Fruit fly (Drosophila melanogaster) whole organism, prepupa: ENCODE results near the gene trus.
"Not testable (repeated sequence)": the region's sequence is repeated elsewhere in the genome, so short reads cannot be mapped to it uniquely, and the experiment has no call there.

ENCODE experiments used
- Blimp-1 ChIP-seq: fragments of 200-800 bp; sonication (Bioruptor generic); optimal IDR thresholded peaks from 3 replicates; lab custom pipeline; 2017; ENCODE audit warnings: missing biosample characterization, missing genetic modification characterization, mild to moderate bottlenecking, moderate library complexity, missing genetic modification reagents
- CG11902 ChIP-seq: fragments of 200-800 bp; sonication (Bioruptor generic); optimal IDR thresholded peaks from 3 replicates; lab custom pipeline; 2016; ENCODE audit warnings: missing biosample characterization, missing genetic modification characterization
- CG4318 ChIP-seq: fragments of 200-800 bp; sonication (Bioruptor generic); optimal IDR thresholded peaks from 3 replicates; lab custom pipeline; 2017; ENCODE audit warnings: missing biosample characterization, mild to moderate bottlenecking, missing genetic modification characterization
- CG6792 ChIP-seq: fragments of 200-800 bp; sonication (Bioruptor generic); optimal IDR thresholded peaks from 3 replicates; lab custom pipeline; 2016; ENCODE audit warnings: missing biosample characterization, missing genetic modification characterization
- CG6808 ChIP-seq: fragments of 200-800 bp; sonication (Bioruptor generic); optimal IDR thresholded peaks from 3 replicates; lab custom pipeline; 2017; ENCODE audit warnings: missing biosample characterization, missing genetic modification characterization, mild to moderate bottlenecking, moderate library complexity, missing genetic modification reagents
- CG7368 ChIP-seq: fragments of 200-800 bp; sonication (Bioruptor generic); optimal IDR thresholded peaks from 3 replicates; lab custom pipeline; 2016; ENCODE audit warnings: missing biosample characterization, missing genetic modification characterization
- Eip93F ChIP-seq: fragments of 200-800 bp; sonication (Bioruptor generic); optimal IDR thresholded peaks from 2 replicates; lab custom pipeline; 2016; ENCODE audit warnings: missing biosample characterization, mild to moderate bottlenecking, missing genetic modification characterization
- Smox ChIP-seq: fragments of 200-800 bp; sonication (Bioruptor generic); optimal IDR thresholded peaks from 3 replicates; lab custom pipeline; 2016; ENCODE audit warnings: missing biosample characterization, missing genetic modification characterization
- Sox14 ChIP-seq: fragments of 200-800 bp; sonication (Bioruptor generic); optimal IDR thresholded peaks from 3 replicates; lab custom pipeline; 2016; ENCODE audit warnings: missing biosample characterization, missing genetic modification characterization
- cyc ChIP-seq: fragments of 200-800 bp; sonication (Bioruptor generic); optimal IDR thresholded peaks from 3 replicates; lab custom pipeline; 2016; ENCODE audit warnings: missing biosample characterization, missing genetic modification characterization
- fkh ChIP-seq: fragments of 200-800 bp; sonication (Bioruptor generic); optimal IDR thresholded peaks from 3 replicates; lab custom pipeline; 2017; ENCODE audit warnings: missing biosample characterization, mild to moderate bottlenecking, missing genetic modification characterization, moderate library complexity
- ss ChIP-seq, 2 experiments: fragments of 200-800 bp; sonication (Bioruptor generic); optimal IDR thresholded peaks; 2 replicates in 1 of 2; 3 replicates in 1 of 2; lab custom pipeline; 2017 to 2018; ENCODE audit warnings: mild to moderate bottlenecking in 2 of 2, missing biosample characterization in 2 of 2, missing genetic modification characterization in 2 of 2, moderate library complexity in 1 of 2

Gene trus

dm6 chr3R:12467675-12468074 lies 11.3 kb downstream of the trus start, which contains the start of gene Hsp70Ba:
Hsp70Ba (minus strand) TSS chr3R:12467776.
- not testable (repeated sequence) for TF ChIP-seq cyc; Sox14 (GFP tag; lab: Kevin White, UChicago); Blimp-1 (GFP tag; lab: Kevin White, UChicago)
- TF ChIP-seq, all 60 proteins: peak for 0; not testable (repeated sequence) for 60

- TF ChIP-seq CG6808 (GFP tag; lab: Kevin White, UChicago) (peak; percentile 1), ss (GFP tag; optimal IDR thresholded peaks at IDR 0.05; lab: Kevin White, UChicago) (peak in 1 of 2 experiments; percentile 17), fkh (peak; percentile 60)
Observed at dm6 chr3R:12477239-12477865, 21.0 kb downstream of the trus start.

- not testable (repeated sequence) for TF ChIP-seq CG11902, Smox, CG7368 (GFP tag; lab: Kevin White, UChicago)
Observed at dm6 chr3R:12502210-12502609, 45.8 kb downstream of the trus start, which contains the start of gene Hsp70Bbb. Hsp70Bbb (plus strand) TSS chr3R:12502510.

dm6 chr3R:12505493-12505892 lies 49.1 kb downstream of the trus start, which contains the start of gene Hsp70Bb:
Hsp70Bb (plus strand) TSS chr3R:12505793.
- TF ChIP-seq Eip93F, CG4318, CG6792 (GFP tag; lab: Kevin White, UChicago): not testable (repeated sequence)
- TF ChIP-seq, all 60 proteins: peak for 0; not testable (repeated sequence) for 60
